Worm (Caenorhabditis elegans): ENCODE results near the gene cku-70.

cku-70 gene

DNA sequence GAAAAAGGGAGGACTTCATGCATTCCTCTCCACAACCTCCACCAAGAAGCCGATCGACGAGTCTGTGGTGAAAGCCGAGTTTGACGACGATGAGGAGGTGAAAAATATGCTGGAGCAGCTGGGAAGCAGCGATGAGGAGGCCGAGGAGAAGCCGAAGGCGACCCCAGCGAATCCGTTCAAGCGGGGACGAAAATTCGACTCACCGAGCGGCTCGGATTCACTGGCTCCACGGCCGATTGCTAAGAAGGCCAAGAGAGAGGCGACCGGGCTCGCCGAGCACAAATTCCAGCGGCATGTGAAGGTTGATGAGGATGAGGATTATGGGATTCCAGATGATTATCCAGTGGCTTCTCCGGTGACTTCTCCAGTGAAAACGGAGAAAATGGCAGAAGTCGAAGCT, 11.7 kb upstream of the cku-70 start:
- TF ChIP-seq fkh-10 (GFP tag; optimal IDR thresholded peaks at IDR 0.05) (no peak), nhr-67 (tag; optimal IDR thresholded peaks at IDR 0.05) (no peak), sea-2 (GFP tag; optimal IDR thresholded peaks at IDR 0.05) (no peak), ztf-11 (tag; optimal IDR thresholded peaks at IDR 0.05) (no peak), nhr-43 (tag; optimal IDR thresholded peaks at IDR 0.05; ENCODE audit: poor library complexity, severe bottlenecking) (no peak), lin-15B (tag; optimal IDR thresholded peaks at IDR 0.05) (no peak), ZK546.5 (tag; optimal IDR thresholded peaks at IDR 0.05) (no peak), egl-5 (tag; optimal IDR thresholded peaks at IDR 0.05) (no peak), daf-12 (tag; optimal IDR thresholded peaks at IDR 0.05) (no peak), mml-1 (tag; optimal IDR thresholded peaks at IDR 0.05) (no peak), fos-1 (tag; optimal IDR thresholded peaks at IDR 0.05) (no peak), snpc-4 (tag; optimal IDR thresholded peaks at IDR 0.05) (no peak), unc-39 (tag; optimal IDR thresholded peaks at IDR 0.05) (no peak), nhr-77 (tag; optimal IDR thresholded peaks at IDR 0.05) (no peak), unc-62 (GFP tag; optimal IDR thresholded peaks at IDR 0.05) (no peak), fkh-2 (tag; optimal IDR thresholded peaks at IDR 0.05) (no peak), nfya-1 (tag; optimal IDR thresholded peaks at IDR 0.05; ENCODE audit: insufficient read depth) (no peak)

DNA sequence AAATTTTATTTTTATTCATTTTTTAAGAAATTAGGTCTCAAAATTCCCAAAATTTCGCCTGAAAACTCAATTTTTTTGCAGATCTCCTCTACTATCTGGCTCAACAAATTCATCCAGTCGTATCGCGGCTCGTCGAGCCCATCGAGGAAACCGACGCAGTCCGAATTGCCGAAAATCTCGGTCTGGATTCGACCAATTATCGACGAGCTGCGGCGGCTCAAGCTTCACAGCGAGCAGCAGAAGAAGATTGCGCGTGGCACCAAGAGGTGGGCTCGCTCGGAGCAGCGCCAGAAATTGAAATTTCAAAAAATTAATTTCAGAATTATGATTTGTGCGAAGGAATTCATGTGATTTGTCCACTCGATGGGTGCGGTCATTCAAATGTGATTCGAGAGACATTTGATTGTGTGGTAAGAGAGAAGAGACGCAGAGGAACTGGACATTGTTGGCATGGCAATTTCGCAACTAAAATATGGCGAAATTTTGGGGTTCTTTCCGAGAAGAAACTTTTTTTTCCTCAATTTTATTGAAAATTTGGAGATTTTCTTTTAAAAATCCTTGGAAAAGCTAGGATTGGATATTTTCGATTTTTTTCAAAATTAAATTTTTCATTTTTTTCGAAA, 5.3 kb upstream of the cku-70 start:
- TF ChIP-seq pqm-1 (tag; optimal IDR thresholded peaks at IDR 0.05) = no peak
- no peak for TF ChIP-seq aly-2 (tag; optimal IDR thresholded peaks at IDR 0.05)
- TF ChIP-seq snpc-4 (tag; optimal IDR thresholded peaks at IDR 0.05) = no peak
- no peak for TF ChIP-seq ama-1 (optimal IDR thresholded peaks at IDR 0.05)
- TF ChIP-seq elt-3 (tag; optimal IDR thresholded peaks at IDR 0.05) = no peak

DNA sequence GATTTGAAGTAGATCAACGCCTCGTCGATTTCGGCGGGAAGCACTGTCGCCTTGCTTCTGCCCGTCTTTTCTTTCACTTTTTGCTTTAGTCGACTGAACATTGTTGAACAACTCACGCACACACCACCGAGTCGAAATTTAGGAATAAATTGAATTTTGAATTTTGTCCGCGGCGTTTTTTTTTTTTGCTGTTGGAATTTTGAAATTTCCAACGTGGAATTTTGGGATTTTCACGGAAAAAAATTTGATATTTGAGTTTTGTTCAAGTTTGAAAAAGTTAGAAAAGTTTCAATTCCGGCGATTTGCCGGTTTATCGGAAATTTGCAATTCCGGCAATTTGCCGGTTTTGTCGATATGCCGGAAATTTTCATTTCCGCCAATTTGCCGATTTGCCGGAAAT, 2.5 kb downstream of the cku-70 start, which contains the start of gene Y47D3A.31:
Gene Y47D3A.31, minus strand, starts transcription at position 101 of the 400 bp plus-strand sequence.
- TF ChIP-seq nhr-28 (tag; optimal IDR thresholded peaks at IDR 0.05) (no peak), ceh-28 (tag; optimal IDR thresholded peaks at IDR 0.05) (no peak), eor-1 (tag; optimal IDR thresholded peaks at IDR 0.05) (no peak), nhr-25 (tag; optimal IDR thresholded peaks at IDR 0.05) (no peak), elt-2 (tag; optimal IDR thresholded peaks at IDR 0.05) (no peak), daf-12 (tag; optimal IDR thresholded peaks at IDR 0.05) (no peak), ztf-4 (tag; optimal IDR thresholded peaks at IDR 0.05) (no peak), lin-39 (tag; optimal IDR thresholded peaks at IDR 0.05) (no peak), nhr-237 (tag; optimal IDR thresholded peaks at IDR 0.05) (no peak), sea-2 (GFP tag; optimal IDR thresholded peaks at IDR 0.05) (no peak), fkh-10 (GFP tag; optimal IDR thresholded peaks at IDR 0.05) (no peak), ceh-82 (tag; optimal IDR thresholded peaks at IDR 0.05) (no peak)

DNA sequence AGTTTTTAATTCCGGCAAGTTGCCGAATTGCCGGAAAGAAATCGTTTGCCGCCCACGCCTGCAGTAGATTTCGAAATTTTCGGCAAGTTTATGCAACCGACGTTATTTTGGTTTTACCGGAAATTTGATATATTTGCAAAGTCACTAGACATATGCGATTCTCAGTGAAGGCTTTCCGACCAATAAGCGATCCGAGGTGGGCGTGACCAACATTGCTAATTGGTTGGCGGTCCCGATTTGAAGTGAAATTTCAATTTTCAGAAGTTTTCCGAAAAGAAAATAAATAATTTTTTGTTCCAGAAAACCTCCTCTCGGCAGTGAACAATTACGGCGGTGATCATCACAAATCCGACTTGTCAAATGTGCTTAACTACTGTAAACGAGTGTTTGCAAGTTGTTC, 3.3 kb downstream of the cku-70 start:
- TF ChIP-seq nfya-1 (tag; optimal IDR thresholded peaks at IDR 0.05; ENCODE audit: insufficient read depth) (peak; percentile 53), egl-5 (tag; optimal IDR thresholded peaks at IDR 0.05) (no peak)

DNA sequence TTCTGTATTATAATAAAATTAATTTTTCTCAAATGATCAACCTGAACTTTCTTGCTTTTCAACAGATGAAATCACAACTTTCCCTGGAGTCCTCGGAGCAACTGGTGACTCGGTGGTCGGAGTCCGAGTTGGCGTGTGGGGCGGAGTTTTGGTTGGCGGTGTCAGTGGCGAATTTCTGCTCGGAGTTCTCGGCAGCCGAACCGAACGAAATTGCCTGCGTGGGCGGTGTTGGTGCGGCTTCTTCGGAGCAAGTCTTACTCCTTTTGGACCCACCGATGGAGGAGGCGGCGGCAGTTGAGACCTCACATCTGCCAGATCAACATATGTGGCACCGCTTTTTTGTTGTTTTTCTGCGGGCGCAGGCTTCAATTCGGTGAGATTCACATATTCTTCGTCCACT, 15.1 kb downstream of the cku-70 start:
- TF ChIP-seq lin-15B (tag; optimal IDR thresholded peaks at IDR 0.05) = no peak
- no peak for TF ChIP-seq nhr-25 (tag; optimal IDR thresholded peaks at IDR 0.05)
- TF ChIP-seq jun-1 (tag; optimal IDR thresholded peaks at IDR 0.05) = no peak
- no peak for TF ChIP-seq snpc-4 (tag; optimal IDR thresholded peaks at IDR 0.05)
- no peak for TF ChIP-seq mdl-1 (tag; optimal IDR thresholded peaks at IDR 0.05)
- TF ChIP-seq nhr-11 (tag; optimal IDR thresholded peaks at IDR 0.05) = no peak

DNA sequence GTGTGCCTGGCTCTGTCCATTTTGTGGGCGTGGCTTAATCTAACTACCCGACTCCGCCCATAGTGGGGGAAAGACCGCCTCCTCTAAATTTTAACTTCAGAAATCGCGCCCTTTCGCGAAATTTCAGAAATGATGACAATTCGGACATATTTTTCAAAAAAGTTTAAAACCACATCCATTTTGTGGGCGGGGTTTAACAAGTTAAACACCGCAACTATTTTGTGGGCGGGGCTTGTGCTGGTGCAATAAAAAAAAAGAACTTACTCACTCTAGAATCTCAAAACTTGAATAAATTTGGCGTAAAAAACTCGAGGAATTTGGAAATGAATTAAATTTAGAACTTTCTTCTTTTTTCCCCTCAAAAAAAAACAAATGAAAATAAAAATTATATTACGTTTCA, 15.9 kb downstream of the cku-70 start:
- TF ChIP-seq zag-1 (tag; optimal IDR thresholded peaks at IDR 0.05) = no peak
- TF ChIP-seq lin-39 (tag; optimal IDR thresholded peaks at IDR 0.05) = no peak
- no peak for TF ChIP-seq egl-5 (tag; optimal IDR thresholded peaks at IDR 0.05)
- no peak for TF ChIP-seq ama-1 (optimal IDR thresholded peaks at IDR 0.05)
- no peak for TF ChIP-seq mdl-1 (tag; optimal IDR thresholded peaks at IDR 0.05)
- no peak for TF ChIP-seq ceh-82 (tag; optimal IDR thresholded peaks at IDR 0.05)
- TF ChIP-seq pha-4 (tag; optimal IDR thresholded peaks at IDR 0.05) = no peak
- no peak for TF ChIP-seq nhr-77 (tag; optimal IDR thresholded peaks at IDR 0.05)
- TF ChIP-seq nfya-1 (tag; optimal IDR thresholded peaks at IDR 0.05; ENCODE audit: insufficient read depth) = no peak
- TF ChIP-seq skn-1 (tag; optimal IDR thresholded peaks at IDR 0.05) = no peak
- no peak for TF ChIP-seq sea-2 (GFP tag; optimal IDR thresholded peaks at IDR 0.05)
